Worm (Caenorhabditis elegans) whole organism, L4 larva: ENCODE measurements around the gene sahd-1.

Experiments
- D1046.2 ChIP-seq: fragments of 200-800 bp; sonication (Bioruptor generic); IDR thresholded peaks from 2 replicates; pipeline ENCODE4 v1.3.6; 2022; ENCODE audit warnings: missing genetic modification characterization, missing compliant biosample characterization
- F10B5.3 ChIP-seq: sonication (generic microtip); optimal IDR thresholded peaks from 2 replicates; lab custom pipeline; 2016; ENCODE audit warnings: mild to moderate bottlenecking, missing genetic modification characterization, missing compliant biosample characterization
- F26F4.8 ChIP-seq: fragments of 200-800 bp; sonication (Bioruptor generic); conservative IDR thresholded peaks from 2 replicates; pipeline ENCODE4 v1.3.6; 2022; ENCODE audit warnings: missing genetic modification characterization, missing compliant biosample characterization
- F37D6.2 ChIP-seq: sonication (generic microtip); optimal IDR thresholded peaks from 2 replicates; lab custom pipeline; 2016; ENCODE audit warnings: mild to moderate bottlenecking, missing genetic modification characterization, missing compliant biosample characterization
- F44E2.7 ChIP-seq: fragments of 200-800 bp; sonication (Bioruptor generic); IDR thresholded peaks from 2 replicates; pipeline ENCODE4 v2.1.2; 2022; ENCODE audit warnings: missing genetic modification characterization, missing compliant biosample characterization
- F49E8.2 ChIP-seq: sonication (generic microtip); optimal IDR thresholded peaks from 2 replicates; lab custom pipeline; 2016; ENCODE audit warnings: missing compliant biosample characterization, mild to moderate bottlenecking, missing genetic modification characterization, borderline replicate concordance
- T20F7.1 ChIP-seq: fragments of 200-800 bp; sonication (Bioruptor generic); optimal IDR thresholded peaks from 2 replicates; lab custom pipeline; 2018; ENCODE audit warnings: mild to moderate bottlenecking, missing genetic modification characterization, missing compliant biosample characterization
- T26A8.4 ChIP-seq: fragments of 200-800 bp; sonication (Bioruptor generic); IDR thresholded peaks from 2 replicates; pipeline ENCODE4 v1.3.6; 2022; ENCODE audit warnings: missing genetic modification characterization, missing compliant biosample characterization
- Y105C5A.15 ChIP-seq: fragments of 200-800 bp; sonication (Bioruptor generic); IDR thresholded peaks from 2 replicates; pipeline ENCODE4 v1.3.6; 2022; ENCODE audit warnings: missing genetic modification characterization, missing compliant biosample characterization
- Y48G9A.11 ChIP-seq: fragments of 200-800 bp; sonication (Bioruptor generic); IDR thresholded peaks from 2 replicates; pipeline ENCODE4 v1.3.6; 2022; ENCODE audit warnings: missing genetic modification reagents, missing genetic modification characterization, missing compliant biosample characterization
- Y5F2A.4 ChIP-seq: fragments of 200-800 bp; sonication (Bioruptor generic); optimal IDR thresholded peaks from 2 replicates; lab custom pipeline; 2018; ENCODE audit warnings: mild to moderate bottlenecking, missing genetic modification characterization, missing compliant biosample characterization
- Y75B8A.6 ChIP-seq: fragments of 200-800 bp; sonication (Bioruptor generic); IDR thresholded peaks from 2 replicates; pipeline ENCODE4 v1.3.6; 2022; ENCODE audit warnings: missing genetic modification reagents, missing genetic modification characterization, missing compliant biosample characterization
- ZK337.2 ChIP-seq: fragments of 200-800 bp; sonication (Bioruptor generic); IDR thresholded peaks from 2 replicates; pipeline ENCODE4 v1.3.6; 2022; ENCODE audit warnings: missing genetic modification reagents, missing genetic modification characterization, missing compliant biosample characterization
- ZK546.5 ChIP-seq, 2 experiments: sonication (generic microtip); optimal IDR thresholded peaks; 2 replicates each; lab custom pipeline; 2017; ENCODE audit warnings: missing biosample characterization in 2 of 2, missing genetic modification characterization in 2 of 2
- ama-1 ChIP-seq: fragments of 150-350 bp; optimal IDR thresholded peaks from 2 replicates; lab custom pipeline; 2014; ENCODE audit warnings: inconsistent platforms, mixed read lengths
- ceh-20 ChIP-seq: fragments of 200-800 bp; sonication (Bioruptor generic); IDR thresholded peaks from 2 replicates; pipeline ENCODE4 v1.3.6; 2022; ENCODE audit warnings: missing genetic modification reagents, missing genetic modification characterization, missing compliant biosample characterization
- ceh-28 ChIP-seq: fragments of 150-350 bp; optimal IDR thresholded peaks from 2 replicates; lab custom pipeline; 2014; ENCODE audit warnings: missing biosample characterization, missing genetic modification reagents, missing genetic modification characterization
- ceh-62 ChIP-seq: sonication (generic microtip); optimal IDR thresholded peaks from 2 replicates; lab custom pipeline; 2017; ENCODE audit warnings: missing biosample characterization, missing genetic modification characterization
- daf-19 ChIP-seq: fragments of 200-800 bp; sonication (Bioruptor generic); conservative IDR thresholded peaks from 2 replicates; pipeline ENCODE4 v1.3.6; 2022; ENCODE audit warnings: missing genetic modification characterization, missing compliant biosample characterization
- dmd-8 ChIP-seq: fragments of 200-800 bp; sonication (Bioruptor generic); IDR thresholded peaks from 2 replicates; pipeline ENCODE4 v1.3.6; 2022; ENCODE audit warnings: missing genetic modification characterization, missing compliant biosample characterization
- dmd-9 ChIP-seq: fragments of 200-800 bp; sonication (Bioruptor generic); IDR thresholded peaks from 2 replicates; pipeline ENCODE4 v1.3.6; 2022; ENCODE audit warnings: missing genetic modification reagents, missing genetic modification characterization, missing compliant biosample characterization
- duxl-1 ChIP-seq: sonication (generic microtip); optimal IDR thresholded peaks from 2 replicates; lab custom pipeline; 2016; ENCODE audit warnings: mild to moderate bottlenecking, missing genetic modification characterization, moderate library complexity, missing compliant biosample characterization; ENCODE audit not compliant: poor library complexity
- egl-43 ChIP-seq: fragments of 200-800 bp; sonication (Bioruptor generic); IDR thresholded peaks from 2 replicates; pipeline ENCODE4 v1.3.6; 2022; ENCODE audit warnings: missing genetic modification reagents, missing genetic modification characterization, missing compliant biosample characterization
- fkh-10 ChIP-seq: fragments of 150-350 bp; optimal IDR thresholded peaks from 2 replicates; lab custom pipeline; 2014; ENCODE audit warnings: missing biosample characterization, missing genetic modification reagents, missing genetic modification characterization
- fos-1 ChIP-seq: fragments of 150-350 bp; optimal IDR thresholded peaks from 2 replicates; lab custom pipeline; 2014; ENCODE audit warnings: missing biosample characterization, missing genetic modification characterization
- jun-1 ChIP-seq: fragments of 150-350 bp; optimal IDR thresholded peaks from 2 replicates; lab custom pipeline; 2014; ENCODE audit warnings: missing biosample characterization, missing genetic modification reagents, missing genetic modification characterization
- lin-38 ChIP-seq: fragments of 200-800 bp; sonication (Bioruptor generic); IDR thresholded peaks from 2 replicates; pipeline ENCODE4 v1.3.6; 2022; ENCODE audit warnings: missing genetic modification reagents, missing genetic modification characterization, missing compliant biosample characterization
- lin-39 ChIP-seq: fragments of 150-350 bp; optimal IDR thresholded peaks from 2 replicates; lab custom pipeline; 2014; ENCODE audit warnings: missing biosample characterization, missing genetic modification reagents, missing genetic modification characterization
- lir-3 ChIP-seq: sonication (generic microtip); optimal IDR thresholded peaks from 2 replicates; lab custom pipeline; 2016; ENCODE audit warnings: mild to moderate bottlenecking, missing genetic modification characterization, missing compliant biosample characterization
- lsy-2 ChIP-seq, 2 experiments: fragments of 150-350 bp in 1 of 2; sonication (generic microtip) in 1 of 2; optimal IDR thresholded peaks; 2 replicates each; lab custom pipeline; 2014 to 2017; ENCODE audit warnings: missing biosample characterization in 2 of 2, missing genetic modification characterization in 2 of 2
- madf-9 ChIP-seq: fragments of 200-800 bp; sonication (Bioruptor generic); conservative IDR thresholded peaks from 2 replicates; pipeline ENCODE4 v1.3.6; 2022; ENCODE audit warnings: missing genetic modification reagents, missing genetic modification characterization, missing compliant biosample characterization
- mdt-29 ChIP-seq: fragments of 200-800 bp; sonication (Bioruptor generic); IDR thresholded peaks from 2 replicates; pipeline ENCODE4 v1.3.6; 2022; ENCODE audit warnings: missing genetic modification reagents, missing genetic modification characterization, missing compliant biosample characterization
- mep-1 ChIP-seq: fragments of 150-350 bp; sonication (generic microtip); optimal IDR thresholded peaks from 3 replicates; lab custom pipeline; 2014; ENCODE audit warnings: missing biosample characterization, missing genetic modification characterization
- mes-2 ChIP-seq: sonication (generic microtip); optimal IDR thresholded peaks from 2 replicates; lab custom pipeline; 2016; ENCODE audit warnings: missing genotype, mild to moderate bottlenecking, missing genetic modification characterization, missing compliant biosample characterization; ENCODE audit not compliant: poor library complexity, severe bottlenecking
- mxl-3 ChIP-seq: fragments of 200-800 bp; sonication (Bioruptor generic); optimal IDR thresholded peaks from 2 replicates; lab custom pipeline; 2018; ENCODE audit warnings: mild to moderate bottlenecking, missing genetic modification characterization, missing compliant biosample characterization
- nhr-102 ChIP-seq: sonication (generic microtip); optimal IDR thresholded peaks from 2 replicates; lab custom pipeline; 2016; ENCODE audit warnings: mild to moderate bottlenecking, missing genetic modification characterization, moderate library complexity, missing compliant biosample characterization
- nhr-11 ChIP-seq: fragments of 150-350 bp; optimal IDR thresholded peaks from 2 replicates; lab custom pipeline; 2014; ENCODE audit warnings: missing biosample characterization, missing genetic modification characterization
- nhr-237 ChIP-seq: sonication (generic microtip); optimal IDR thresholded peaks from 2 replicates; lab custom pipeline; 2017; ENCODE audit warnings: missing biosample characterization, missing genetic modification characterization
- nhr-28 ChIP-seq: fragments of 150-350 bp; optimal IDR thresholded peaks from 2 replicates; lab custom pipeline; 2014; ENCODE audit warnings: missing biosample characterization, missing genetic modification characterization
- nhr-41 ChIP-seq: fragments of 200-800 bp; sonication (Bioruptor generic); IDR thresholded peaks from 2 replicates; pipeline ENCODE4 v1.3.6; 2022; ENCODE audit warnings: missing genetic modification reagents, missing genetic modification characterization, missing compliant biosample characterization
- nhr-42 ChIP-seq: fragments of 200-800 bp; sonication (Bioruptor generic); IDR thresholded peaks from 2 replicates; pipeline ENCODE4 v1.3.6; 2022; ENCODE audit warnings: missing genetic modification characterization, missing compliant biosample characterization
- nhr-76 ChIP-seq: fragments of 150-350 bp; optimal IDR thresholded peaks from 2 replicates; lab custom pipeline; 2014; ENCODE audit warnings: missing biosample characterization, missing genetic modification characterization
- set-16 ChIP-seq: fragments of 200-800 bp; sonication (Bioruptor generic); IDR thresholded peaks from 2 replicates; pipeline ENCODE4 v1.3.6; 2022; ENCODE audit warnings: missing genetic modification reagents, missing genetic modification characterization, missing compliant biosample characterization
- snpc-1.2 ChIP-seq: fragments of 200-800 bp; sonication (Bioruptor generic); IDR thresholded peaks from 2 replicates; pipeline ENCODE4 v1.3.6; 2022; ENCODE audit warnings: missing genetic modification reagents, missing genetic modification characterization, missing compliant biosample characterization
- spr-1 ChIP-seq: sonication (generic microtip); optimal IDR thresholded peaks from 2 replicates; lab custom pipeline; 2016; ENCODE audit warnings: mild to moderate bottlenecking, missing genetic modification characterization, missing compliant biosample characterization
- tag-97 ChIP-seq: fragments of 200-800 bp; sonication (Bioruptor generic); IDR thresholded peaks from 2 replicates; pipeline ENCODE4 v1.3.6; 2022; ENCODE audit warnings: missing genetic modification characterization, missing compliant biosample characterization
- vab-7 ChIP-seq: fragments of 200-800 bp; sonication (Bioruptor generic); IDR thresholded peaks from 2 replicates; pipeline ENCODE4 v1.3.6; 2022; ENCODE audit warnings: missing genetic modification reagents, missing genetic modification characterization, missing compliant biosample characterization
- zfp-3 ChIP-seq: fragments of 200-800 bp; sonication (Bioruptor generic); conservative IDR thresholded peaks from 2 replicates; pipeline ENCODE4 v1.3.6; 2022; ENCODE audit warnings: missing genetic modification reagents, missing genetic modification characterization, missing compliant biosample characterization
- ztf-11 ChIP-seq: fragments of 150-350 bp; optimal IDR thresholded peaks from 2 replicates; lab custom pipeline; 2014; ENCODE audit warnings: missing biosample characterization, missing genetic modification characterization
- ztf-7 ChIP-seq: fragments of 150-350 bp; optimal IDR thresholded peaks from 2 replicates; lab custom pipeline; 2014; ENCODE audit warnings: missing biosample characterization, missing genetic modification characterization

sahd-1 gene

DNA sequence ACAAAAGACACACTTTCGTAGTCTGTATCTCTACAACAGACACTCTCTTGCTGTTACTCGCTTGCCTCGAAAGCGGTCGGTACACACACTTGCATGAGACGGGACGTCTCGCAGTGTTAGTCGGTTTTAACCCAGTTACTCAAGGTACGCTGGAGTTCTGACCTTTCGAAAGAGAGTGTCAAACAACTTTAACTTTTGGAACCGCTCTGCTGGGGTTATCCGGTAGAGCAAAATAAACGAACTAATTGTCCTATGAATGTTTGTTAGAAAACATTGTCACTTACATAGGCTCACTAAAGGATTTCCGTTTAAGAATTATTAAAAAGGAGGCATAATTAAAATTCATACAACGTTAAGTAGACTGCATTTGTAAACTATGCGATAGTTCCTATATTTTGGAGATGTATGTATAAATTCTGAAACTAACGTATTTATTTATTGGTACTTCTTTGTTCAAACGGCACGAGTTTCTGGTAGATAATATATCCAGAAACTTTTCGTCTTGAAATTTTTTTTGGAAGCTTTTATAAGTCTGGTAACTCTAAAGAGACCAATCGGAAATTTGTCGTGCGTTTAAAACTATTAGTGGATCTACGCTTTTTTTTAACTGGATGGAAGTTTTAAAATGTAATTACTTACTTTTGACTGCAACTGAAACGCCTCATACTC, 28.9 kb upstream of the sahd-1 start:
- TF ChIP-seq madf-9 (GFP tag; lab: Robert Waterston, UW) (peak; percentile 94), zfp-3 (GFP tag; lab: Robert Waterston, UW) (peak; percentile 94), ceh-28 (tag; lab: Kevin White, UChicago) (peak; percentile 33), jun-1 (tag; lab: Kevin White, UChicago) (peak; percentile 97), F44E2.7 (GFP tag; lab: Robert Waterston, UW) (0 out of 2 replicates have a peak, but pooled peaks have one; percentile 69), lin-39 (tag; lab: Kevin White, UChicago) (peak; percentile 66), ceh-20 (GFP tag; lab: Robert Waterston, UW) (peak; percentile 97), lir-3 (peak; percentile 87), nhr-41 (peak; percentile 88), T26A8.4 (peak; percentile 99), ZK337.2 (GFP tag; lab: Robert Waterston, UW) (peak; percentile 88), F10B5.3 (peak; percentile 93), nhr-102 (tag; lab: Kevin White, UChicago) (peak; percentile 97), Y75B8A.6 (GFP tag; lab: Robert Waterston, UW) (peak; percentile 76; the same call in 1 of the 2 replicates), egl-43 (GFP tag; lab: Robert Waterston, UW) (peak; percentile 99), F49E8.2 (tag; lab: Kevin White, UChicago) (peak; percentile 82), ztf-11 (peak; percentile 42), lsy-2 (tag; optimal IDR thresholded peaks at IDR 0.05; lab: Kevin White, UChicago) (peak; percentile 94 to 96), Y5F2A.4 (GFP tag; lab: Kevin White, UChicago) (peak; percentile 86), mdt-29 (GFP tag; lab: Robert Waterston, UW) (peak; percentile 99), mxl-3 (GFP tag; lab: Kevin White, UChicago) (peak; percentile 90), mes-2 (tag; lab: Kevin White, UChicago) (peak; percentile 97), dmd-8 (GFP tag; lab: Robert Waterston, UW) (peak; percentile 61; the same call in 1 of the 2 replicates), nhr-28 (tag; lab: Kevin White, UChicago) (peak; percentile 95), lin-38 (GFP tag; lab: Robert Waterston, UW) (peak; percentile 90), Y48G9A.11 (GFP tag; lab: Robert Waterston, UW) (peak; percentile 75), nhr-11 (tag; lab: Kevin White, UChicago) (peak; percentile 98), T20F7.1 (GFP tag; lab: Kevin White, UChicago) (peak; percentile 92), ceh-62 (no peak), ZK546.5 (tag; optimal IDR thresholded peaks at IDR 0.05; lab: Kevin White, UChicago) (peak; percentile 44 to 74), tag-97 (GFP tag; lab: Robert Waterston, UW) (peak; percentile 30; the same call in 1 of the 2 replicates), snpc-1.2 (GFP tag; lab: Robert Waterston, UW) (peak; percentile 79), fkh-10 (peak; percentile 98), nhr-237 (tag; lab: Kevin White, UChicago) (peak; percentile 65), mep-1 (tag; lab: Kevin White, UChicago) (peak; percentile 99), dmd-9 (GFP tag; lab: Robert Waterston, UW) (peak; percentile 98), nhr-42 (GFP tag; lab: Robert Waterston, UW) (peak; percentile 96), set-16 (GFP tag; lab: Robert Waterston, UW) (peak; percentile 71), fos-1 (peak; percentile 77), duxl-1 (tag; lab: Kevin White, UChicago) (peak; percentile 96), D1046.2 (GFP tag; lab: Robert Waterston, UW) (peak; percentile 93), nhr-76 (tag; lab: Kevin White, UChicago) (peak; percentile 46), F37D6.2 (tag; lab: Kevin White, UChicago) (peak; percentile 96), ztf-7 (tag; lab: Kevin White, UChicago) (peak; percentile 92), ama-1 (lab: Kevin White, UChicago) (peak; percentile 100), vab-7 (GFP tag; lab: Robert Waterston, UW) (peak; percentile 94), daf-19 (GFP tag; lab: Robert Waterston, UW) (peak; percentile 95), F26F4.8 (GFP tag; lab: Robert Waterston, UW) (no peak), Y105C5A.15 (GFP tag; lab: Robert Waterston, UW) (peak; percentile 83), spr-1 (tag; lab: Kevin White, UChicago) (peak; percentile 97)
